Worm (Caenorhabditis elegans) whole organism, L3 larva: ENCODE results near the gene str-31.
A peak's percentile ranks its signal among the peaks of the same experiment; 100 is the strongest.
"Not testable (repeated sequence)": the region's sequence is repeated elsewhere in the genome, so short reads cannot be mapped to it uniquely, and the experiment has no call there.

Source experiments
- ZK546.5 ChIP-seq: sonication (generic microtip); optimal IDR thresholded peaks from 2 replicates; lab custom pipeline; 2017; ENCODE audit warnings: missing biosample characterization, missing genetic modification characterization
- ama-1 ChIP-seq: fragments of 150-350 bp; optimal IDR thresholded peaks from 2 replicates; lab custom pipeline; 2018
- ceh-16 ChIP-seq: sonication (generic microtip); optimal IDR thresholded peaks from 2 replicates; lab custom pipeline; 2017; ENCODE audit warnings: missing biosample characterization, missing genetic modification characterization
- daf-12 ChIP-seq: fragments of 150-350 bp; optimal IDR thresholded peaks from 2 replicates; lab custom pipeline; 2014; ENCODE audit warnings: missing biosample characterization, missing genetic modification reagents, missing genetic modification characterization
- egl-27 ChIP-seq: sonication (generic microtip); optimal IDR thresholded peaks from 4 replicates; lab custom pipeline; 2017; ENCODE audit warnings: missing biosample characterization, missing genetic modification reagents, missing genetic modification characterization
- elt-1 ChIP-seq: fragments of 150-350 bp; optimal IDR thresholded peaks from 2 replicates; lab custom pipeline; 2014; ENCODE audit warnings: missing biosample characterization, missing genetic modification characterization
- elt-2 ChIP-seq: sonication (generic microtip); optimal IDR thresholded peaks from 2 replicates; lab custom pipeline; 2016; ENCODE audit warnings: missing genetic modification reagents, mild to moderate bottlenecking, missing genetic modification characterization, missing compliant biosample characterization
- elt-3 ChIP-seq, 3 experiments: fragments of 150-350 bp in 1 of 3; sonication (generic microtip) in 2 of 3; optimal IDR thresholded peaks; 2 replicates in 2 of 3; 4 replicates in 1 of 3; lab custom pipeline; 2014 to 2017; ENCODE audit warnings: missing biosample characterization in 3 of 3, missing genetic modification characterization in 3 of 3
- eor-1 ChIP-seq, 2 experiments: fragments of 150-350 bp; optimal IDR thresholded peaks; 2 replicates each; lab custom pipeline; 2014 to 2018; ENCODE audit warnings: missing biosample characterization in 2 of 2, missing genetic modification characterization in 2 of 2
- fkh-2 ChIP-seq: fragments of 150-350 bp; optimal IDR thresholded peaks from 2 replicates; lab custom pipeline; 2014; ENCODE audit warnings: missing biosample characterization, missing genetic modification reagents, missing genetic modification characterization
- fos-1 ChIP-seq: fragments of 150-350 bp; optimal IDR thresholded peaks from 2 replicates; lab custom pipeline; 2014; ENCODE audit warnings: missing biosample characterization, missing genetic modification characterization
- hmg-11 ChIP-seq: sonication (generic microtip); optimal IDR thresholded peaks from 2 replicates; lab custom pipeline; 2016; ENCODE audit warnings: missing genetic modification characterization, missing compliant biosample characterization
- jun-1 ChIP-seq: fragments of 150-350 bp; optimal IDR thresholded peaks from 2 replicates; lab custom pipeline; 2014; ENCODE audit warnings: missing biosample characterization, missing genetic modification reagents, missing genetic modification characterization
- lin-39 ChIP-seq: fragments of 150-350 bp; optimal IDR thresholded peaks from 2 replicates; lab custom pipeline; 2018; ENCODE audit warnings: missing biosample characterization, missing genetic modification reagents, missing genetic modification characterization
- lsy-12 ChIP-seq: sonication (generic microtip); optimal IDR thresholded peaks from 2 replicates; lab custom pipeline; 2016; ENCODE audit warnings: mild to moderate bottlenecking, missing genetic modification characterization, missing compliant biosample characterization
- mdl-1 ChIP-seq: fragments of 150-350 bp; optimal IDR thresholded peaks from 2 replicates; lab custom pipeline; 2014; ENCODE audit warnings: missing biosample characterization, missing genetic modification characterization
- mml-1 ChIP-seq: fragments of 150-350 bp; sonication (generic microtip); optimal IDR thresholded peaks from 3 replicates; lab custom pipeline; 2014; ENCODE audit warnings: missing biosample characterization, missing genetic modification characterization
- nfya-1 ChIP-seq: sonication (generic microtip); optimal IDR thresholded peaks from 2 replicates; lab custom pipeline; 2017; ENCODE audit warnings: missing genetic modification characterization, mild to moderate bottlenecking, missing compliant biosample characterization, antibody characterized with exemption, moderate library complexity; ENCODE audit not compliant: insufficient read depth
- nhr-11 ChIP-seq: fragments of 150-350 bp; optimal IDR thresholded peaks from 2 replicates; lab custom pipeline; 2014; ENCODE audit warnings: missing biosample characterization, missing genetic modification characterization
- nhr-12 ChIP-seq: fragments of 150-350 bp; optimal IDR thresholded peaks from 2 replicates; lab custom pipeline; 2014; ENCODE audit warnings: missing biosample characterization, missing genetic modification characterization
- nhr-23 ChIP-seq: fragments of 150-350 bp; optimal IDR thresholded peaks from 2 replicates; lab custom pipeline; 2014; ENCODE audit warnings: missing biosample characterization, missing genetic modification reagents, missing genetic modification characterization
- nhr-25 ChIP-seq: sonication (generic microtip); optimal IDR thresholded peaks from 2 replicates; lab custom pipeline; 2017; ENCODE audit warnings: missing biosample characterization, missing genetic modification characterization
- nhr-28 ChIP-seq: fragments of 150-350 bp; optimal IDR thresholded peaks from 2 replicates; lab custom pipeline; 2014; ENCODE audit warnings: missing biosample characterization, missing genetic modification characterization
- nhr-43 ChIP-seq: sonication (generic microtip); optimal IDR thresholded peaks from 2 replicates; lab custom pipeline; 2016; ENCODE audit warnings: mild to moderate bottlenecking, missing genetic modification characterization, missing compliant biosample characterization; ENCODE audit not compliant: poor library complexity, severe bottlenecking
- nhr-76 ChIP-seq: fragments of 150-350 bp; sonication (generic microtip); optimal IDR thresholded peaks from 5 replicates; lab custom pipeline; 2014; ENCODE audit warnings: missing biosample characterization, missing genetic modification characterization
- nhr-77 ChIP-seq: fragments of 150-350 bp; optimal IDR thresholded peaks from 2 replicates; lab custom pipeline; 2014; ENCODE audit warnings: missing biosample characterization, missing genetic modification characterization
- pha-4 ChIP-seq: fragments of 150-350 bp; optimal IDR thresholded peaks from 2 replicates; lab custom pipeline; 2014; ENCODE audit warnings: missing biosample characterization, missing genetic modification reagents, missing genetic modification characterization
- sea-2 ChIP-seq: fragments of 150-350 bp; sonication (generic microtip); optimal IDR thresholded peaks from 4 replicates; lab custom pipeline; 2014; ENCODE audit warnings: missing biosample characterization, missing genetic modification reagents, missing genetic modification characterization
- unc-39 ChIP-seq: sonication (generic microtip); optimal IDR thresholded peaks from 4 replicates; lab custom pipeline; 2017; ENCODE audit warnings: missing biosample characterization, missing genetic modification characterization
- unc-62 ChIP-seq: fragments of 150-350 bp; sonication (generic microtip); optimal IDR thresholded peaks from 4 replicates; lab custom pipeline; 2014; ENCODE audit warnings: missing biosample characterization, missing genetic modification reagents, missing genetic modification characterization
- zag-1 ChIP-seq: fragments of 150-350 bp; optimal IDR thresholded peaks from 2 replicates; lab custom pipeline; 2014; ENCODE audit warnings: missing biosample characterization, missing genetic modification characterization
- ztf-11 ChIP-seq: fragments of 150-350 bp; optimal IDR thresholded peaks from 2 replicates; lab custom pipeline; 2014; ENCODE audit warnings: missing biosample characterization, missing genetic modification characterization
- ztf-4 ChIP-seq: fragments of 150-350 bp; optimal IDR thresholded peaks from 2 replicates; lab custom pipeline; 2014; ENCODE audit warnings: missing biosample characterization, missing genetic modification characterization

Gene str-31

DNA sequence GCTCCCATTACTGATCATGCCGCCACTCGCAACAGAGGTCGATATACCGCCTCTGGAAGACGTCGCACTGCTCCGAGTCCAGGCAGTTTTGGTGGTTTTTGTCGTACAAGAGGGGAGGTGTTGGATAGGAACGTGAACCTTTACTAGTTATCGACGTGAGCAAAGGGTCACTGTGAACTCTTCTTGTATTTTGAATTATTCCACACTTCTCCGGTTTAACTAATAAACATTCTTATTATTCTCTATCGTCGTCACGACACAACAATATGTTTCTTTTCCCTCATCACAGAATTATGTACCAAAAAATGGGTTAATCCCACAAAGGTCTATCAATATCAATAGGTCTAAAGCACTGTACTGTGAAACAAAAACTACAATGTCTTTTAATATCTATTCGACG is 3.0 kb upstream of the str-31 start, which contains the start of gene nhr-171:
TSS of gene nhr-171 (plus strand) at position 301 of the 400 bp plus-strand sequence.
- not testable (repeated sequence) for TF ChIP-seq nhr-12, daf-12, nhr-23 (tag; lab: Kevin White, UChicago)

DNA sequence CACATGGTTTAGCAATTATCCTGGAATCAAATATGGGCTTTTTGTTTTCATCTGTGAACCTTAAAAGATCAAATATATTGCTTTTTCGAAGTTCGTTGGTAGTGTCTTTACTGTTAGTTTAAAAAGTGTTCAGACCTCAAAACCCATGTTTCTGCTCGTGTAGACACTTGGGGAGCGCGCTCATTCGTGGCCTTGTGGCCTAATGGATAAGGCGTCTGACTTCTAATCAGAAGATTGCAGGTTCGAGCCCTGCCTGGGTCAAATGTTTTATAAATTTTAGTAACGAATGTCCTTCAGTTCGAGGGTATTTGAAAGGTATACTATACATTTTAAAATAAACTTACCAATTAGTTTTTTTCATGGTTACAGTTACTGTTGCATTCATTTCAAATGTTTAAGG is 2.3 kb downstream of the str-31 start:
- peak; percentile 25 for TF ChIP-seq nhr-43
- TF ChIP-seq elt-2 (tag; lab: Kevin White, UChicago): peak; percentile 23
- TF ChIP-seq lin-39 (tag; lab: Kevin White, UChicago): no peak

DNA sequence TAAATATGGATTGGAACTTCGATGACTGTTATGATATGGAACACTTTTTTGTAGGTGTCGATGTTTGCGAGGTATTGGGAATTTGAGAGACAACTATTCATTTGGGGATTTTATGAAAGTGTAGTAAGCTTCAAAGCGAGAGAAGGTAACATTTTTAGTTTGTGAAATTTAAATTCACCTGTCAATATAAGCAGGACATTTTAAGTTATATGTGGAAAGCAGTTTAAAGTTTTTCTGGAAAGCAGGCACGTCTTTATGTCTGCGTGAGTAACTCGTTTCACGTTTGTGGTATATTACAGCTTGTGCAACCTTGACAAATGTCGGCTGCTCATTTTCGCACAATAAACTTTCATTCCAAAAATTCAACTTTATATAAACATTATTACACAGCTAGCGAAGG is 4.2 kb downstream of the str-31 start, which contains the start of gene srh-229:
TSS of gene srh-229 (minus strand) at position 101 of the 400 bp plus-strand sequence.
- no peak for TF ChIP-seq zag-1 (tag; lab: Kevin White, UChicago)
- TF ChIP-seq jun-1 (tag; lab: Kevin White, UChicago): no peak
- TF ChIP-seq lin-39 (tag; lab: Kevin White, UChicago): no peak
- TF ChIP-seq ztf-4: no peak
- TF ChIP-seq unc-39 (tag; lab: Kevin White, UChicago): no peak
- no peak for TF ChIP-seq ZK546.5 (tag; lab: Kevin White, UChicago)
- TF ChIP-seq elt-2 (tag; lab: Kevin White, UChicago): no peak
- no peak for TF ChIP-seq elt-3 (tag; optimal IDR thresholded peaks at IDR 0.05; lab: Kevin White, UChicago)
- TF ChIP-seq fos-1: no peak
- no peak for TF ChIP-seq ama-1

DNA sequence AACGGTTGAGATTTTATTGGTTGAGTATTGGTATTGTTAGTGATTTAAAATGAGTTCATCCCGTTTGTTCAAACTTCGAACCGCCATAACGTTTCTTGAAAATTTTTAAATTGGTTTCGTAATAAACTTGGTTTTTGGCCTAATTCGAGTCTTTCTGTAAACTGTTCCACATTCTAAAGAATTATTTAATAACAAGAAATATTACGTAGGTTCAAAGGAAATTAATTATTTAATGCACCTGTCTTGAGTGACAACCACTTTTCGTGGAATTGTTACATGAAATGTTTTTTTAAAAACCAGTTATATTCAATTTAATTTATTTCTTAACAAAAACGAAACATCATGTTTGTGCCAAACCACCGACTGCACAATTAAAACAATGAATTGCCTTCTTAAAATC is 7.3 kb downstream of the str-31 start:
- TF ChIP-seq unc-62 (no peak), mml-1 (tag; lab: Kevin White, UChicago) (no peak), nhr-12 (tag; lab: Kevin White, UChicago) (no peak), lsy-12 (tag; lab: Kevin White, UChicago) (no peak), nhr-25 (no peak), nhr-76 (tag; lab: Kevin White, UChicago) (no peak), ama-1 (no peak), nhr-77 (tag; lab: Kevin White, UChicago) (no peak), ztf-4 (no peak), hmg-11 (tag; lab: Kevin White, UChicago) (no peak), ZK546.5 (tag; lab: Kevin White, UChicago) (no peak), nhr-28 (tag; lab: Kevin White, UChicago) (no peak), nhr-43 (no peak), daf-12 (tag; lab: Kevin White, UChicago) (no peak), fkh-2 (tag; lab: Kevin White, UChicago) (no peak), elt-3 (tag; optimal IDR thresholded peaks at IDR 0.05; lab: Kevin White, UChicago) (no peak), egl-27 (tag; lab: Kevin White, UChicago) (no peak), nhr-11 (no peak), lin-39 (tag; lab: Kevin White, UChicago) (no peak), pha-4 (tag; lab: Kevin White, UChicago) (no peak)
- TF ChIP-seq, all 47 proteins: peak for 0

DNA sequence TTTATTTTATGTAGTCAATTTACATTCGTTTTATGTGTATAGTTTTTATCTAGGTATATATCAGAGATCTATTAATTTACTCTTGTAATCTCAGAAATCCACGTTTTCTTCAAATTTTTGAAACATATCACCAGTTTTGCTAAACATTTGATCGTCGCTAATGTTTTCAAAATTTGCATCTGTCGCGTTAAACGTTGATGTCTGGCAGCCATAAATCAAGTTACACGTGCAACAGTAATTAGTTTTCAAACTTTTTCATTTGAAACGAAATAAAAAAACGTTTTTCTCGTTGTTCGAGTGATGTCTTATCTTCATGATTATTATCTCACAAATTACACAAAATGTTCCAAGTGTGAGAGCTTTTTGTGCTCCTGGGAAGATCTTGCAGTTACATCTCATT is 11.0 kb downstream of the str-31 start, which contains the start of gene srh-79:
TSS of gene srh-79 (plus strand) at position 301 of the 400 bp plus-strand sequence.
- TF ChIP-seq eor-1 (tag; optimal IDR thresholded peaks at IDR 0.05; lab: Kevin White, UChicago) (no peak), sea-2 (no peak), mdl-1 (tag; lab: Kevin White, UChicago) (no peak), elt-1 (tag; lab: Kevin White, UChicago) (no peak), lin-39 (tag; lab: Kevin White, UChicago) (no peak), ztf-11 (tag; lab: Kevin White, UChicago) (no peak), nfya-1 (tag; lab: Kevin White, UChicago) (no peak), hmg-11 (tag; lab: Kevin White, UChicago) (no peak)
- TF ChIP-seq, all 47 proteins: peak for 0

DNA sequence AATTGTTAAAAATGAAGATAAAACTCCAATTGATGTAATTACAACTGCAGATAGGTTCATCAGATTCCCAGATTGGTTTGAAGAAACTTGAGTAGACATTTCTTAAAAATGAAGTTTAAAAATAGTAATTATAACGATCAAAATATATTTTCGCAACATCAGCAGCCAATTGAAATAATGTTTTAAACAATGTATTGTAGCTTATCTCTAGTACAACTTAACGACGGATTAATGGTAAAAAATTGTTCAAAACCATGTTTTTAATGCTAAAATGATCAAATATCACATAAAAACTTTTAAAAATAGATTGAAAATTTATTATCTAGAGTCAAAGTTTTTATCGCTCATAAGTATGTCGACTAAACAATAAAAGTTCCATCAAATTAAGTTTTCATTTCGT is 13.3 kb downstream of the str-31 start, which contains the start of gene srbc-11:
TSS of gene srbc-11 (minus strand) at position 101 of the 400 bp plus-strand sequence.
- TF ChIP-seq ceh-16 (tag; lab: Kevin White, UChicago) (no peak), nhr-28 (tag; lab: Kevin White, UChicago) (no peak), nhr-43 (no peak), nhr-77 (tag; lab: Kevin White, UChicago) (no peak)
